Fruit fly (Drosophila melanogaster) S2 (cell line): Measurements from ENCODE around the gene AdamTS-B.

Experiments
- CG8478 ChIP-seq: fragments of >200 bp; optimal IDR thresholded peaks from 2 replicates; lab custom pipeline; 2018
- CTCF ChIP-seq, 2 experiments: fragments of >200 bp; optimal IDR thresholded peaks; 2 replicates each; lab custom pipeline; 2018

dm6 chrX:5678178-5678470, 20.2 kb upstream of the AdamTS-B start:
- TF ChIP-seq CTCF (optimal IDR thresholded peaks at IDR 0.05; lab: Kevin White, UChicago) (no peak), CG8478 (lab: Kevin White, UChicago) (no peak)
